Worm (Caenorhabditis elegans) whole organism, L1 larva: ENCODE results near the gene slc-17.7.

ENCODE experiments used
- C04F5.9 ChIP-seq: sonication (generic microtip); optimal IDR thresholded peaks from 2 replicates; lab custom pipeline; 2016; ENCODE audit warnings: missing genetic modification characterization, missing compliant biosample characterization
- C34B4.2 ChIP-seq: sonication (generic microtip); optimal IDR thresholded peaks from 2 replicates; lab custom pipeline; 2017; ENCODE audit warnings: mild to moderate bottlenecking, missing genetic modification characterization, missing compliant biosample characterization
- F16B12.6 ChIP-seq: fragments of 150-350 bp; optimal IDR thresholded peaks from 2 replicates; lab custom pipeline; 2014; ENCODE audit warnings: missing biosample characterization, missing genetic modification characterization
- aha-1 ChIP-seq: fragments of 150-350 bp; optimal IDR thresholded peaks from 2 replicates; lab custom pipeline; 2014; ENCODE audit warnings: missing biosample characterization, missing genetic modification characterization
- alr-1 ChIP-seq: fragments of 200-800 bp; sonication (Bioruptor generic); optimal IDR thresholded peaks from 2 replicates; lab custom pipeline; 2018; ENCODE audit warnings: borderline replicate concordance, mild to moderate bottlenecking, missing genetic modification characterization, missing compliant biosample characterization
- blmp-1 ChIP-seq: fragments of 150-350 bp; optimal IDR thresholded peaks from 2 replicates; lab custom pipeline; 2014; ENCODE audit warnings: missing biosample characterization, missing genetic modification characterization
- ceh-63 ChIP-seq: fragments of 200-800 bp; sonication (Bioruptor generic); optimal IDR thresholded peaks from 2 replicates; lab custom pipeline; 2018; ENCODE audit warnings: mild to moderate bottlenecking, missing genetic modification characterization, missing compliant biosample characterization
- ceh-8 ChIP-seq: fragments of 200-800 bp; sonication (Bioruptor generic); optimal IDR thresholded peaks from 2 replicates; lab custom pipeline; 2018; ENCODE audit warnings: mild to moderate bottlenecking, missing genetic modification characterization, moderate library complexity, missing compliant biosample characterization
- ceh-90 ChIP-seq: sonication (generic microtip); optimal IDR thresholded peaks from 2 replicates; lab custom pipeline; 2016; ENCODE audit warnings: missing genetic modification characterization, missing compliant biosample characterization
- dsc-1 ChIP-seq: sonication (generic microtip); optimal IDR thresholded peaks from 2 replicates; lab custom pipeline; 2016; ENCODE audit warnings: mild to moderate bottlenecking, missing genetic modification characterization, missing compliant biosample characterization
- efl-1 ChIP-seq, 4 experiments: fragments of 150-350 bp; optimal IDR thresholded peaks in 3 of 4; peaks in 1 of 4; 1 replicate in 1 of 4; 2 replicates in 3 of 4; lab custom pipeline; 2014; ENCODE audit warnings: missing biosample characterization in 2 of 4, missing genetic modification characterization in 2 of 4, missing genetic modification reagents in 2 of 4
- efl-3 ChIP-seq: fragments of 200-800 bp; sonication (Bioruptor generic); optimal IDR thresholded peaks from 2 replicates; lab custom pipeline; 2018; ENCODE audit warnings: mild to moderate bottlenecking, missing genetic modification characterization, missing compliant biosample characterization
- elt-3 ChIP-seq, 6 experiments: fragments of 150-350 bp in 1 of 6; sonication (generic microtip); optimal IDR thresholded peaks; 2 replicates each; lab custom pipeline; 2017 to 2018; ENCODE audit warnings: missing biosample characterization in 6 of 6, missing genetic modification characterization in 6 of 6, inconsistent platforms in 1 of 6
- fkh-4 ChIP-seq: sonication (generic microtip); optimal IDR thresholded peaks from 2 replicates; lab custom pipeline; 2016; ENCODE audit warnings: missing compliant biosample characterization, missing genetic modification characterization, borderline replicate concordance
- fkh-8 ChIP-seq: sonication (generic microtip); optimal IDR thresholded peaks from 2 replicates; lab custom pipeline; 2016; ENCODE audit warnings: mild to moderate bottlenecking, missing genetic modification characterization, missing compliant biosample characterization
- hlh-4 ChIP-seq: sonication (generic microtip); optimal IDR thresholded peaks from 2 replicates; lab custom pipeline; 2016; ENCODE audit warnings: mild to moderate bottlenecking, missing genetic modification characterization, missing compliant biosample characterization
- jun-1 ChIP-seq: fragments of 150-350 bp; optimal IDR thresholded peaks from 2 replicates; lab custom pipeline; 2014; ENCODE audit warnings: missing biosample characterization, missing genetic modification reagents, missing genetic modification characterization
- lin-13 ChIP-seq: fragments of 150-350 bp; optimal IDR thresholded peaks from 2 replicates; lab custom pipeline; 2014; ENCODE audit warnings: missing biosample characterization, missing genetic modification reagents, missing genetic modification characterization
- lin-14 ChIP-seq: fragments of 200-800 bp; sonication (Bioruptor generic); optimal IDR thresholded peaks from 2 replicates; lab custom pipeline; 2018; ENCODE audit warnings: mild to moderate bottlenecking, missing genetic modification characterization, moderate library complexity, missing compliant biosample characterization
- lin-35 ChIP-seq, 2 experiments: fragments of 150-350 bp; optimal IDR thresholded peaks; 2 replicates each; lab custom pipeline; 2014; ENCODE audit warnings: missing biosample characterization in 2 of 2, missing genetic modification characterization in 2 of 2, missing genetic modification reagents in 2 of 2
- lin-39 ChIP-seq: fragments of 150-350 bp; optimal IDR thresholded peaks from 2 replicates; lab custom pipeline; 2014; ENCODE audit warnings: missing biosample characterization, missing genetic modification reagents, missing genetic modification characterization
- lir-3 ChIP-seq: sonication (generic microtip); optimal IDR thresholded peaks from 2 replicates; lab custom pipeline; 2016; ENCODE audit warnings: mild to moderate bottlenecking, missing genetic modification characterization, moderate library complexity, missing compliant biosample characterization; ENCODE audit not compliant: poor library complexity
- lsy-2 ChIP-seq, 2 experiments: fragments of 150-350 bp; optimal IDR thresholded peaks; 2 replicates each; lab custom pipeline; 2014; ENCODE audit warnings: missing biosample characterization in 2 of 2, missing genetic modification characterization in 2 of 2
- mab-9 ChIP-seq: fragments of 200-800 bp; sonication (Bioruptor generic); IDR thresholded peaks from 2 replicates; pipeline ENCODE4 v1.3.6; 2022; ENCODE audit warnings: missing genetic modification reagents, missing genetic modification characterization, missing compliant biosample characterization
- mep-1 ChIP-seq: fragments of 150-350 bp; optimal IDR thresholded peaks from 2 replicates; lab custom pipeline; 2014; ENCODE audit warnings: missing biosample characterization, missing genetic modification characterization
- nhr-11 ChIP-seq: fragments of 150-350 bp; optimal IDR thresholded peaks from 2 replicates; lab custom pipeline; 2014; ENCODE audit warnings: missing biosample characterization, missing genetic modification characterization
- nhr-20 ChIP-seq: sonication (generic microtip); optimal IDR thresholded peaks from 2 replicates; lab custom pipeline; 2016; ENCODE audit warnings: mild to moderate bottlenecking, missing genetic modification characterization, missing compliant biosample characterization
- nhr-71 ChIP-seq: sonication (generic microtip); optimal IDR thresholded peaks from 2 replicates; lab custom pipeline; 2016; ENCODE audit warnings: mild to moderate bottlenecking, missing genetic modification characterization, moderate library complexity, missing compliant biosample characterization
- nhr-85 ChIP-seq: sonication (generic microtip); peaks from one replicate; lab custom pipeline; 2016; ENCODE audit warnings: missing genetic modification characterization, inconsistent platforms, missing compliant biosample characterization
- nhr-90 ChIP-seq: sonication (generic microtip); optimal IDR thresholded peaks from 2 replicates; lab custom pipeline; 2016; ENCODE audit warnings: mild to moderate bottlenecking, missing genetic modification characterization, missing compliant biosample characterization; ENCODE audit not compliant: poor library complexity
- pag-3 ChIP-seq: sonication (generic microtip); optimal IDR thresholded peaks from 2 replicates; lab custom pipeline; 2017; ENCODE audit warnings: missing genetic modification characterization, mild to moderate bottlenecking, missing compliant biosample characterization, antibody characterized with exemption, borderline replicate concordance; ENCODE audit not compliant: insufficient read depth
- pqm-1 ChIP-seq: sonication (generic microtip); optimal IDR thresholded peaks from 3 replicates; lab custom pipeline; 2017; ENCODE audit warnings: missing biosample characterization, missing genetic modification characterization
- rnt-1 ChIP-seq: sonication (generic microtip); optimal IDR thresholded peaks from 2 replicates; lab custom pipeline; 2016; ENCODE audit warnings: mild to moderate bottlenecking, missing genetic modification characterization, moderate library complexity, missing compliant biosample characterization
- skn-1 ChIP-seq: fragments of 150-350 bp; optimal IDR thresholded peaks from 2 replicates; lab custom pipeline; 2014; ENCODE audit warnings: missing biosample characterization, missing genetic modification characterization
- snu-23 ChIP-seq: sonication (generic microtip); optimal IDR thresholded peaks from 2 replicates; lab custom pipeline; 2016; ENCODE audit warnings: missing genetic modification characterization, missing compliant biosample characterization
- sox-4 ChIP-seq: sonication (generic microtip); optimal IDR thresholded peaks from 2 replicates; lab custom pipeline; 2016; ENCODE audit warnings: missing genetic modification characterization, missing compliant biosample characterization
- sptf-1 ChIP-seq: fragments of 150-350 bp; optimal IDR thresholded peaks from 2 replicates; lab custom pipeline; 2014; ENCODE audit warnings: missing biosample characterization, missing genetic modification characterization
- unc-30 ChIP-seq: sonication (generic microtip); optimal IDR thresholded peaks from 2 replicates; lab custom pipeline; 2017; ENCODE audit warnings: missing biosample characterization, missing genetic modification characterization
- unc-86 ChIP-seq: sonication (generic microtip); optimal IDR thresholded peaks from 2 replicates; lab custom pipeline; 2016; ENCODE audit warnings: missing genetic modification characterization, missing compliant biosample characterization
- unc-98 ChIP-seq: fragments of 200-800 bp; sonication (Bioruptor generic); IDR thresholded peaks from 2 replicates; pipeline ENCODE4 v1.3.6; 2022; ENCODE audit warnings: missing genetic modification characterization, missing compliant biosample characterization
- xbp-1 ChIP-seq: sonication (generic microtip); optimal IDR thresholded peaks from 2 replicates; lab custom pipeline; 2016; ENCODE audit warnings: missing genetic modification characterization, missing compliant biosample characterization
- zag-1 ChIP-seq: fragments of 150-350 bp; optimal IDR thresholded peaks from 2 replicates; lab custom pipeline; 2014; ENCODE audit warnings: missing biosample characterization, missing genetic modification characterization
- ztf-4 ChIP-seq: fragments of 150-350 bp; optimal IDR thresholded peaks from 2 replicates; lab custom pipeline; 2014; ENCODE audit warnings: missing biosample characterization, missing genetic modification characterization

The slc-17.7 gene

DNA sequence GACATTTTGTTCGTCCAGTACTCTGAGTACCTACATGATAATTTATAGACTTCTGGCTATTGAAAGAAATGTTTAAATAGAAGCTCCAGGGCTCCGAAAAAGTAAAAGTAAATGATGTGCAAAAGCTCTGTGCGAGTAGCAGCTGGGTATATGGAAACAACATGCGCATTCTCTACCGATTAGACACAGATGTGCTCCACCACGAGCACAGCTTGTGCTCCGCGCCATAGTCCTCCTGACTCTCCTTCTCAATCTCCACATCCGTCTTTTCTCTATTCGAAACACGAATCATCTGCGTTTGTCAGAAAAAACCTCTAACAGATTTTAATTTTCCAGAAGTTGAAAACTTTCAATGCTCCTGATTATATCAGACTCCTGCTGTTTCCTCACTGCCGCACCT, 17.2 kb upstream of the slc-17.7 start:
- TF ChIP-seq ceh-90 (tag; lab: Kevin White, UChicago) (no peak), alr-1 (tag; lab: Kevin White, UChicago) (no peak), dsc-1 (tag; lab: Kevin White, UChicago) (peak; percentile 90), fkh-4 (peak; percentile 53)

DNA sequence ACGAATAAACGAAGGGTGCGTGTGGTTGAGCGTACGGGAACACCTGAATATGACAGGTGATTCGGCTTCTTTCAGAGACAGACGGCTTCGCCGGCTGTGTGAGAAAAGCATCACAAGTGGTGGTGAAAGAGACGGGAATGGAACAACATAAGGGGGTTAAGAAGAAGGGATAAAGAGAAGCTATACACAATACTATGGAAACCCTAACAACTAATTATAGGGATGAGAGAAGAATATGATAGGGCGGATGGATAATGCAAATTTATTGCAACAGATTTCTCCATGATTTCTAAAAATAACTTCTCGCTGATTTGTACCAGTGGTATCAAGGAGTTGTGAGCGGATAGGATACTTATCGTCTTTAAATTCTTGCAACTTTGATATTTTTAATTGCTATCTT, 15.8 kb upstream of the slc-17.7 start, which contains the start of gene hlh-10:
TSS of gene hlh-10 (minus strand) at position 101 of the 400 bp plus-strand sequence.
- peak; percentile 9 for TF ChIP-seq dsc-1 (tag; lab: Kevin White, UChicago)
- TF ChIP-seq lin-39 (tag; lab: Kevin White, UChicago), result no peak

DNA sequence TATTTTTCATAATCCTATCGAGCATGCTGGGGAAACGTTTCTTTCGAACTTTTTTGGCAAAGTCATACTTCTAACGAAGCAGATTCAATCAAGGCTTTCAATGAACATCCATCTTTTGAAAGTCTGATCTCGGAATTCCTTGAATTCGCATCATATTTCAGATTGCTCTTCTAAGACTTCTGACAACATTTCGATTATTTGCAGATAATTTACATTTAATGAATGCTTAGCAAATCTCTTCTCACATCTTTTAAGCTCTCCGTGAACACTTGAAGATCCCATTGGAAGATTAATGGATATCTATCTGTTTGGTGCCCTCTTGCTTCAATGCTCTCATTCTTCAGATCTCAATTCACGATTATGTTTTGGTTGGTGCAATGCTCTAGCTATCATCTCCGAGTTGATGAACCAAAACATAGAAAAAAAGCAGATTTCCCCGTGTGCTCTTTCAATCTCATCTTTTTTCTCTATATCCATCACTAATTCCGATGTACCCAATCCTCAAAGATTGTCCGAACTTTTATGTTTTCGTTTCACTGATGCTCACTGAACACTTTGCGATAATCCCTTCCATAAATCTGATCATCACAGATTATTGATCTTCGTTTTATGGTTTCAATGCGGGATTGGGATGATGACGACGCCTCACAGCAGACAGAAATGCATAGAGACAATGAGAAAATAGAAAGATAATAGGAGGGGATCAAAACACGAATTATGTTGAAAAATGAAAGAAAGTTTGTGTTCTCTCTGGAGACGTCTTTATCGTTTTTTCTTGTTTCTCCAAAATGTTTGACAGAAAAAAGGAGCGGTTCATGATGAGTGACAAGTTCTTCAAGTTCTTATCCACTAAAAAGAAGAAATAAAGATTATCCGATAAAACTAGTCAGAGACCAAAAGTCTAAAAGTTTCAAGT, 8.1 kb upstream of the slc-17.7 start:
- TF ChIP-seq unc-30 (tag; lab: Kevin White, UChicago) (no peak), mep-1 (tag; lab: Kevin White, UChicago) (peak; percentile 9), nhr-85 (tag; lab: Kevin White, UChicago) (peak; percentile 75), elt-3 (tag; optimal IDR thresholded peaks at IDR 0.05; lab: Kevin White, UChicago) (peak in 1 of 6 experiments; percentile 48), snu-23 (GFP tag; lab: Kevin White, UChicago) (peak; percentile 15), zag-1 (no peak), xbp-1 (tag; lab: Kevin White, UChicago) (no peak), C04F5.9 (tag; lab: Kevin White, UChicago) (no peak), lin-14 (peak; percentile 37), fkh-8 (peak; percentile 6), nhr-20 (peak; percentile 19), efl-1 (optimal IDR thresholded peaks at IDR 0.05; lab: Kevin White, UChicago) (no peak), efl-1 (GFP tag; optimal IDR thresholded peaks at IDR 0.05 in 1 of 2; lab: Kevin White, UChicago) (peak in 1 of 2 experiments; percentile 91), blmp-1 (peak; percentile 68), sox-4 (tag; lab: Kevin White, UChicago) (peak; percentile 55), nhr-71 (peak; percentile 68), rnt-1 (tag; lab: Kevin White, UChicago) (peak; percentile 44), dsc-1 (tag; lab: Kevin White, UChicago) (peak; percentile 68)

DNA sequence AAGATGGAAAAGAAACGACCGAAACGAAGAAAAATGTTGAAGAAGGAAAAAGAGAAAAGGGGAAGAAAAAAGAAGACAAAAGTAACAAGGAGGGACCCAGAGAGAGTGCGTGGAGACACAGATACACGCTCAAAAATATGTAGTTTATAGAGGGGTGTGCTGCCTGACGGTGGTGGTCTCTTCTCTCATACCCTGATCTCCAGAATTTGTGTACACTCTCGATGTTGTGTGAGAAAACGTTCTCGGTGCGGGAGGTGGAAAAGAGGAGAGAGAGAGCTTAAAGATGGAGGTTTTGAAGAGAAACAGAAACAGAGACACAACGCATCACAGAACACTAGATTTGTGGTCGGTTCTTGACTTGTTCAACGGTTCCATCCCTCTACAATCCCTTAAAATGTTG, 7.3 kb upstream of the slc-17.7 start:
- TF ChIP-seq F16B12.6, result no peak
- peak; percentile 9 for TF ChIP-seq lin-13
- no peak for TF ChIP-seq mab-9 (GFP tag; lab: Robert Waterston, UW)
- TF ChIP-seq alr-1 (tag; lab: Kevin White, UChicago), result no peak
- peak; percentile 54 for TF ChIP-seq xbp-1 (tag; lab: Kevin White, UChicago)
- TF ChIP-seq elt-3 (tag; optimal IDR thresholded peaks at IDR 0.05; lab: Kevin White, UChicago), result peak in 1 of 6 experiments; percentile 48
- peak; percentile 63 for TF ChIP-seq unc-86 (tag; lab: Kevin White, UChicago)
- no peak for TF ChIP-seq efl-3 (GFP tag; lab: Kevin White, UChicago)
- no peak for TF ChIP-seq unc-98
- TF ChIP-seq sptf-1 (tag; lab: Kevin White, UChicago), result no peak
- peak; percentile 61 for TF ChIP-seq rnt-1 (tag; lab: Kevin White, UChicago)
- TF ChIP-seq skn-1, result no peak
- TF ChIP-seq mep-1 (tag; lab: Kevin White, UChicago), result peak; percentile 29
- TF ChIP-seq pqm-1 (tag; lab: Kevin White, UChicago), result no peak
- TF ChIP-seq nhr-90 (tag; lab: Kevin White, UChicago), result no peak
- TF ChIP-seq blmp-1, result peak; percentile 4
- TF ChIP-seq lin-14, result peak; percentile 98
- TF ChIP-seq aha-1 (tag; lab: Kevin White, UChicago), result no peak
- peak; percentile 35 to 44 for TF ChIP-seq lin-35 (GFP tag; optimal IDR thresholded peaks at IDR 0.05; lab: Kevin White, UChicago)
- TF ChIP-seq snu-23 (GFP tag; lab: Kevin White, UChicago), result peak; percentile 81
- TF ChIP-seq jun-1 (tag; lab: Kevin White, UChicago), result peak; percentile 61
- peak; percentile 41 to 74 for TF ChIP-seq lsy-2 (tag; optimal IDR thresholded peaks at IDR 0.05; lab: Kevin White, UChicago)
- TF ChIP-seq pag-3, result no peak
- no peak for TF ChIP-seq hlh-4 (tag; lab: Kevin White, UChicago)
- no peak for TF ChIP-seq C34B4.2 (tag; lab: Kevin White, UChicago)
- no peak for TF ChIP-seq lir-3 (tag; lab: Kevin White, UChicago)
- TF ChIP-seq ceh-63, result no peak
- peak; percentile 88 for TF ChIP-seq nhr-71
- no peak for TF ChIP-seq nhr-11 (tag; lab: Kevin White, UChicago)
- peak; percentile 22 for TF ChIP-seq ceh-8 (GFP tag; lab: Kevin White, UChicago)
- no peak for TF ChIP-seq ztf-4
